Worm (Caenorhabditis elegans) whole organism, L2 larva: ENCODE measurements around the gene Y49E10.30.

Experiments used
- nhr-237 ChIP-seq: fragments of 150-350 bp; optimal IDR thresholded peaks from 2 replicates; lab custom pipeline; 2014; ENCODE audit warnings: missing biosample characterization, missing genetic modification characterization
- unc-62 ChIP-seq: fragments of 150-350 bp; optimal IDR thresholded peaks from 2 replicates; lab custom pipeline; 2014; ENCODE audit warnings: missing biosample characterization, missing genetic modification reagents, missing genetic modification characterization

ce11 chrIII:12427527-12428263, 41.0 kb downstream of the Y49E10.30 start:
- TF ChIP-seq nhr-237 (tag; lab: Kevin White, UChicago): no peak
- no peak for TF ChIP-seq unc-62 (GFP tag; lab: Kevin White, UChicago)
